Fruit fly (Drosophila melanogaster) whole organism, embryonic: ENCODE measurements around the gene Mst77F.

Source experiments
- Ada2b ChIP-seq: fragments of 200-800 bp; sonication (Bioruptor generic); IDR thresholded peaks from 2 replicates; pipeline ENCODE4 v1.3.6; 2022; ENCODE audit warnings: missing biosample characterization, missing genetic modification characterization
- BEAF-32 ChIP-seq: fragments of 200-800 bp; sonication (Bioruptor generic); optimal IDR thresholded peaks from 3 replicates; lab custom pipeline; 2017; ENCODE audit warnings: missing biosample characterization, missing genetic modification characterization, mild to moderate bottlenecking, moderate library complexity, missing genetic modification reagents
- BtbVII ChIP-seq: fragments of 200-800 bp; sonication (Bioruptor generic); optimal IDR thresholded peaks from 3 replicates; lab custom pipeline; 2017; ENCODE audit warnings: missing biosample characterization, mild to moderate bottlenecking, missing genetic modification characterization
- CG10147 ChIP-seq: fragments of 200-800 bp; sonication (Bioruptor generic); optimal IDR thresholded peaks from 2 replicates; lab custom pipeline; 2019; ENCODE audit warnings: missing biosample characterization, mild to moderate bottlenecking, missing genetic modification characterization, moderate library complexity
- CG10654 ChIP-seq: fragments of 200-800 bp; sonication (Bioruptor generic); optimal IDR thresholded peaks from 2 replicates; lab custom pipeline; 2016; ENCODE audit warnings: missing biosample characterization, missing genetic modification characterization
- CG1233 ChIP-seq: fragments of 200-800 bp; sonication (Bioruptor generic); optimal IDR thresholded peaks from 4 replicates; lab custom pipeline; 2018; ENCODE audit warnings: missing biosample characterization, mild to moderate bottlenecking, missing genetic modification characterization
- CG13624 ChIP-seq: fragments of 200-800 bp; sonication (Bioruptor generic); optimal IDR thresholded peaks from 2 replicates; lab custom pipeline; 2016; ENCODE audit warnings: missing biosample characterization, missing genetic modification characterization
- CG13894 ChIP-seq: fragments of 200-800 bp; sonication (Bioruptor generic); optimal IDR thresholded peaks from 3 replicates; lab custom pipeline; 2018; ENCODE audit warnings: missing biosample characterization, mild to moderate bottlenecking, missing genetic modification characterization, moderate library complexity
- CG14667 ChIP-seq: fragments of 200-800 bp; sonication (Bioruptor generic); IDR thresholded peaks from 2 replicates; pipeline ENCODE4 v1.3.6; 2022; ENCODE audit warnings: missing biosample characterization, missing genetic modification characterization
- CG1529 ChIP-seq: fragments of 200-800 bp; sonication (Bioruptor generic); optimal IDR thresholded peaks from 3 replicates; lab custom pipeline; 2018; ENCODE audit warnings: missing biosample characterization, missing genetic modification characterization
- CG15696 ChIP-seq: fragments of 200-800 bp; sonication (Bioruptor generic); optimal IDR thresholded peaks from 2 replicates; lab custom pipeline; 2019; ENCODE audit warnings: missing biosample characterization, mild to moderate bottlenecking, missing genetic modification characterization, moderate library complexity
- CG18764 ChIP-seq: fragments of 200-800 bp; sonication (Bioruptor generic); optimal IDR thresholded peaks from 3 replicates; lab custom pipeline; 2016; ENCODE audit warnings: missing biosample characterization, missing genetic modification characterization
- CG2202 ChIP-seq: fragments of 200-800 bp; sonication (Bioruptor generic); optimal IDR thresholded peaks from 2 replicates; lab custom pipeline; 2018; ENCODE audit warnings: missing biosample characterization, mild to moderate bottlenecking, missing genetic modification characterization
- CG3407 ChIP-seq: fragments of 200-800 bp; sonication (Bioruptor generic); optimal IDR thresholded peaks from 2 replicates; lab custom pipeline; 2018; ENCODE audit warnings: missing biosample characterization, mild to moderate bottlenecking, missing genetic modification characterization
- CG7987 ChIP-seq: fragments of 200-800 bp; sonication (Bioruptor generic); optimal IDR thresholded peaks from 2 replicates; lab custom pipeline; 2018; ENCODE audit warnings: missing biosample characterization, mild to moderate bottlenecking, missing genetic modification characterization, moderate library complexity
- D19A ChIP-seq: fragments of 200-800 bp; optimal IDR thresholded peaks from 3 replicates; lab custom pipeline; 2019; ENCODE audit warnings: missing biosample characterization, mild to moderate bottlenecking, missing genetic modification characterization, moderate library complexity
- HHEX ChIP-seq: fragments of 200-800 bp; sonication (Bioruptor generic); optimal IDR thresholded peaks from 3 replicates; lab custom pipeline; 2017; ENCODE audit warnings: missing biosample characterization, mild to moderate bottlenecking, missing genetic modification characterization, missing genetic modification reagents
- Hmr ChIP-seq: fragments of 200-800 bp; sonication (Bioruptor generic); optimal IDR thresholded peaks from 3 replicates; lab custom pipeline; 2017; ENCODE audit warnings: mild to moderate bottlenecking, missing biosample characterization, missing genetic modification reagents, missing genetic modification characterization
- Lim3 ChIP-seq: fragments of 200-800 bp; sonication (Bioruptor generic); IDR thresholded peaks from 2 replicates; pipeline ENCODE4 v1.3.6; 2022; ENCODE audit warnings: missing biosample characterization, missing genetic modification characterization
- Myb ChIP-seq: fragments of 200-800 bp; sonication (Bioruptor generic); optimal IDR thresholded peaks from 2 replicates; lab custom pipeline; 2016; ENCODE audit warnings: missing biosample characterization, missing genetic modification characterization
- NK7.1 ChIP-seq: fragments of 200-800 bp; sonication (Bioruptor generic); optimal IDR thresholded peaks from 3 replicates; lab custom pipeline; 2016; ENCODE audit warnings: missing biosample characterization, missing genetic modification characterization
- NfI ChIP-seq: fragments of 200-800 bp; sonication (Bioruptor generic); optimal IDR thresholded peaks from 3 replicates; lab custom pipeline; 2018; ENCODE audit warnings: missing biosample characterization, mild to moderate bottlenecking, missing genetic modification characterization, moderate library complexity
- Rx ChIP-seq: fragments of 200-800 bp; sonication (Bioruptor generic); IDR thresholded peaks from 2 replicates; pipeline ENCODE4 v1.3.6; 2022; ENCODE audit warnings: missing biosample characterization, missing genetic modification characterization
- Side ChIP-seq: fragments of 200-800 bp; sonication (Bioruptor generic); optimal IDR thresholded peaks from 2 replicates; lab custom pipeline; 2016; ENCODE audit warnings: missing biosample characterization, missing genetic modification characterization
- Sry-β ChIP-seq: fragments of 200-800 bp; sonication (Bioruptor generic); optimal IDR thresholded peaks from 2 replicates; lab custom pipeline; 2018; ENCODE audit warnings: missing biosample characterization, mild to moderate bottlenecking, missing genetic modification characterization, moderate library complexity
- crol ChIP-seq: fragments of 200-800 bp; sonication (Bioruptor generic); IDR thresholded peaks from 2 replicates; pipeline ENCODE4 v1.3.6; 2022; ENCODE audit warnings: missing biosample characterization, missing genetic modification characterization
- dmrt99B ChIP-seq: fragments of 200-800 bp; sonication (Bioruptor generic); optimal IDR thresholded peaks from 2 replicates; lab custom pipeline; 2018; ENCODE audit warnings: missing biosample characterization, mild to moderate bottlenecking, missing genetic modification characterization, moderate library complexity
- eve ChIP-seq, 2 experiments: fragments of >200 bp; optimal IDR thresholded peaks; 2 replicates each; lab custom pipeline; 2017; ENCODE audit warnings: missing biosample characterization in 2 of 2, missing genetic modification characterization in 2 of 2
- exex ChIP-seq: fragments of 200-800 bp; sonication (Bioruptor generic); optimal IDR thresholded peaks from 4 replicates; lab custom pipeline; 2018; ENCODE audit warnings: missing biosample characterization, mild to moderate bottlenecking, missing genetic modification characterization, moderate library complexity
- gce ChIP-seq: fragments of 200-800 bp; sonication (Bioruptor generic); IDR thresholded peaks from 3 replicates; pipeline ENCODE4 v1.3.6; 2022; ENCODE audit warnings: missing biosample characterization, missing genetic modification characterization
- gem ChIP-seq: fragments of 200-800 bp; sonication (Bioruptor generic); optimal IDR thresholded peaks from 2 replicates; lab custom pipeline; 2019; ENCODE audit warnings: missing biosample characterization, mild to moderate bottlenecking, missing genetic modification characterization, moderate library complexity
- ham ChIP-seq: fragments of 200-800 bp; sonication (Bioruptor generic); IDR thresholded peaks from 2 replicates; pipeline ENCODE4 v1.3.6; 2022; ENCODE audit warnings: missing biosample characterization, missing genetic modification characterization
- her ChIP-seq: fragments of 200-800 bp; sonication (Bioruptor generic); optimal IDR thresholded peaks from 2 replicates; lab custom pipeline; 2016; ENCODE audit warnings: missing biosample characterization, missing genetic modification characterization
- kni ChIP-seq: fragments of 200-800 bp; sonication (Bioruptor generic); optimal IDR thresholded peaks from 3 replicates; lab custom pipeline; 2017; ENCODE audit warnings: mild to moderate bottlenecking, missing biosample characterization, missing genetic modification reagents, missing genetic modification characterization
- nerfin-1 ChIP-seq: fragments of 200-800 bp; sonication (Bioruptor generic); optimal IDR thresholded peaks from 3 replicates; lab custom pipeline; 2019; ENCODE audit warnings: missing biosample characterization, mild to moderate bottlenecking, missing genetic modification characterization, moderate library complexity
- nmo ChIP-seq: fragments of 200-800 bp; sonication (Bioruptor generic); optimal IDR thresholded peaks from 2 replicates; lab custom pipeline; 2018; ENCODE audit warnings: missing biosample characterization, mild to moderate bottlenecking, missing genetic modification characterization, moderate library complexity
- phol ChIP-seq: fragments of 200-800 bp; sonication (Bioruptor generic); optimal IDR thresholded peaks from 3 replicates; lab custom pipeline; 2018; ENCODE audit warnings: missing biosample characterization, mild to moderate bottlenecking, missing genetic modification characterization, moderate library complexity
- pnt ChIP-seq: fragments of 200-800 bp; sonication (Bioruptor generic); optimal IDR thresholded peaks from 3 replicates; lab custom pipeline; 2016; ENCODE audit warnings: missing biosample characterization, missing genetic modification characterization
- pros ChIP-seq: fragments of 200-800 bp; sonication (Bioruptor generic); optimal IDR thresholded peaks from 3 replicates; lab custom pipeline; 2019; ENCODE audit warnings: missing biosample characterization, mild to moderate bottlenecking, missing genetic modification characterization, moderate library complexity
- salm ChIP-seq: fragments of 200-800 bp; sonication (Bioruptor generic); optimal IDR thresholded peaks from 2 replicates; lab custom pipeline; 2018; ENCODE audit warnings: missing biosample characterization, mild to moderate bottlenecking, missing genetic modification characterization
- scrt ChIP-seq: fragments of 200-800 bp; sonication (Bioruptor generic); optimal IDR thresholded peaks from 2 replicates; lab custom pipeline; 2018; ENCODE audit warnings: missing biosample characterization, mild to moderate bottlenecking, missing genetic modification characterization, moderate library complexity
- slou ChIP-seq: fragments of 200-800 bp; sonication (Bioruptor generic); optimal IDR thresholded peaks from 3 replicates; lab custom pipeline; 2016; ENCODE audit warnings: missing biosample characterization, missing genetic modification characterization
- sqz ChIP-seq: fragments of 200-800 bp; sonication (Bioruptor generic); optimal IDR thresholded peaks from 3 replicates; lab custom pipeline; 2018; ENCODE audit warnings: missing biosample characterization, mild to moderate bottlenecking, missing genetic modification characterization
- stwl ChIP-seq: fragments of 200-800 bp; sonication (Bioruptor generic); optimal IDR thresholded peaks from 3 replicates; lab custom pipeline; 2018; ENCODE audit warnings: missing biosample characterization, mild to moderate bottlenecking, missing genetic modification characterization, moderate library complexity
- tgo ChIP-seq: fragments of 200-800 bp; sonication (Bioruptor generic); IDR thresholded peaks from 3 replicates; pipeline ENCODE4 v1.3.6; 2022; ENCODE audit warnings: missing biosample characterization, missing genetic modification characterization
- tup ChIP-seq: fragments of 200-800 bp; sonication (Bioruptor generic); optimal IDR thresholded peaks from 2 replicates; lab custom pipeline; 2016; ENCODE audit warnings: missing biosample characterization, mild to moderate bottlenecking, missing genetic modification characterization, moderate library complexity
- unpg ChIP-seq: fragments of 200-800 bp; sonication (Bioruptor generic); optimal IDR thresholded peaks from 3 replicates; lab custom pipeline; 2018; ENCODE audit warnings: missing biosample characterization, mild to moderate bottlenecking, missing genetic modification characterization, moderate library complexity
- vvl ChIP-seq: fragments of 200-800 bp; sonication (Bioruptor generic); IDR thresholded peaks from 2 replicates; pipeline ENCODE4 v1.3.6; 2022; ENCODE audit warnings: missing biosample characterization, missing genetic modification characterization
- zfh2 ChIP-seq: fragments of 200-800 bp; sonication (Bioruptor generic); optimal IDR thresholded peaks from 2 replicates; lab custom pipeline; 2016; ENCODE audit warnings: missing biosample characterization, missing genetic modification characterization

Gene Mst77F

dm6 chr3L:20778224-20779063 lies 39.4 kb downstream of the Mst77F start, which contains the start of the genes Pex16 and Pex14 (continued):
- TF ChIP-seq BEAF-32 (peak; percentile 37), unpg (GFP tag; lab: Kevin White, UChicago) (peak; percentile 62), eve (GFP tag; optimal IDR thresholded peaks at IDR 0.05; lab: Kevin White, UChicago) (no peak), kni (no peak), crol (GFP tag; lab: Robert Waterston, UW) (no peak), CG15696 (tag; lab: Kevin White, UChicago) (peak; percentile 61), stwl (tag; lab: Kevin White, UChicago) (peak; percentile 30), gce (peak; percentile 65; the same call in 2 of the 3 replicates), pnt (GFP tag; lab: Kevin White, UChicago) (peak; percentile 86), CG2202 (tag; lab: Kevin White, UChicago) (no peak), NfI (GFP tag; lab: Kevin White, UChicago) (peak; percentile 69), D19A (no peak), Sry-β (GFP tag; lab: Kevin White, UChicago) (peak; percentile 10), CG10654 (peak; percentile 37), Side (GFP tag; lab: Kevin White, UChicago) (peak; percentile 68), tgo (peak; percentile 73), CG7987 (GFP tag; lab: Kevin White, UChicago) (no peak), nmo (GFP tag; lab: Kevin White, UChicago) (peak; percentile 69), scrt (no peak), exex (tag; lab: Kevin White, UChicago) (no peak), phol (tag; lab: Kevin White, UChicago) (peak; percentile 80), ham (GFP tag; lab: Robert Waterston, UW) (no peak), nerfin-1 (tag; lab: Kevin White, UChicago) (peak; percentile 32), salm (tag; lab: Kevin White, UChicago) (no peak), CG13624 (GFP tag; lab: Kevin White, UChicago) (peak; percentile 78), CG10147 (GFP tag; lab: Kevin White, UChicago) (no peak), pros (GFP tag; lab: Kevin White, UChicago) (no peak), CG1529 (peak; percentile 23), vvl (GFP tag; lab: Robert Waterston, UW) (peak; percentile 78; the same call in 1 of the 2 replicates), her (GFP tag; lab: Kevin White, UChicago) (peak; percentile 66), BtbVII (no peak), CG1233 (peak; percentile 57), Rx (GFP tag; lab: Robert Waterston, UW) (peak; percentile 41; the same call in 1 of the 2 replicates), tup (GFP tag; lab: Kevin White, UChicago) (no peak), CG18764 (GFP tag; lab: Kevin White, UChicago) (peak; percentile 41), HHEX (GFP tag; lab: Kevin White, UChicago) (peak; percentile 31), CG3407 (GFP tag; lab: Kevin White, UChicago) (no peak), Hmr (GFP tag; lab: Kevin White, UChicago) (no peak), gem (peak; percentile 77), zfh2 (GFP tag; lab: Kevin White, UChicago) (peak; percentile 85), dmrt99B (tag; lab: Kevin White, UChicago) (no peak), Ada2b (peak; percentile 72), NK7.1 (GFP tag; lab: Kevin White, UChicago) (peak; percentile 66), slou (GFP tag; lab: Kevin White, UChicago) (peak; percentile 48), sqz (GFP tag; lab: Kevin White, UChicago) (no peak), Lim3 (GFP tag; lab: Robert Waterston, UW) (no peak), CG13894 (tag; lab: Kevin White, UChicago) (no peak), CG14667 (GFP tag; lab: Robert Waterston, UW) (peak; percentile 68), Myb (GFP tag; lab: Kevin White, UChicago) (peak; percentile 66)
